Fruit fly (Drosophila melanogaster) whole organism, pupa: ENCODE measurements around the gene Myo10A.

ENCODE experiments used
- CG10348 ChIP-seq: fragments of 200-800 bp; sonication (Bioruptor generic); IDR thresholded peaks from 2 replicates; pipeline ENCODE4 v1.3.6; 2022; ENCODE audit warnings: missing biosample characterization, missing genetic modification characterization
- CG12605 ChIP-seq: fragments of 200-800 bp; sonication (Bioruptor generic); IDR thresholded peaks from 2 replicates; pipeline ENCODE4 v1.3.6; 2022; ENCODE audit warnings: missing biosample characterization, missing genetic modification characterization
- CG13204 ChIP-seq: fragments of 200-800 bp; sonication (Bioruptor generic); optimal IDR thresholded peaks from 2 replicates; lab custom pipeline; 2018; ENCODE audit warnings: missing biosample characterization, mild to moderate bottlenecking, missing genetic modification characterization, moderate library complexity
- CG14655 ChIP-seq: fragments of 200-800 bp; sonication (Bioruptor generic); optimal IDR thresholded peaks from 3 replicates; lab custom pipeline; 2017; ENCODE audit warnings: mild to moderate bottlenecking, missing biosample characterization, missing genetic modification reagents, missing genetic modification characterization
- CG15710 ChIP-seq: fragments of 200-800 bp; sonication (Bioruptor generic); optimal IDR thresholded peaks from 2 replicates; lab custom pipeline; 2018; ENCODE audit warnings: missing biosample characterization, mild to moderate bottlenecking, missing genetic modification characterization, moderate library complexity
- CG17806 ChIP-seq: fragments of 200-800 bp; sonication (Bioruptor generic); optimal IDR thresholded peaks from 2 replicates; lab custom pipeline; 2018; ENCODE audit warnings: missing biosample characterization, mild to moderate bottlenecking, missing genetic modification characterization, moderate library complexity
- CG32121 ChIP-seq: fragments of 200-800 bp; sonication (Bioruptor generic); IDR thresholded peaks from 2 replicates; pipeline ENCODE4 v1.3.6; 2022; ENCODE audit warnings: missing biosample characterization, missing genetic modification characterization
- CG34367 ChIP-seq: fragments of 200-800 bp; sonication (Bioruptor generic); optimal IDR thresholded peaks from 2 replicates; lab custom pipeline; 2018; ENCODE audit warnings: missing biosample characterization, mild to moderate bottlenecking, missing genetic modification characterization
- CG4496 ChIP-seq: fragments of 200-800 bp; sonication (Bioruptor generic); IDR thresholded peaks from 3 replicates; pipeline ENCODE4 v1.3.6; 2022; ENCODE audit warnings: missing biosample characterization, missing genetic modification characterization
- CG8159 ChIP-seq: fragments of 200-800 bp; sonication (Bioruptor generic); optimal IDR thresholded peaks from 3 replicates; lab custom pipeline; 2018; ENCODE audit warnings: missing biosample characterization, mild to moderate bottlenecking, missing genetic modification characterization, moderate library complexity
- CG8301 ChIP-seq: fragments of 200-800 bp; sonication (Bioruptor generic); optimal IDR thresholded peaks from 2 replicates; lab custom pipeline; 2018; ENCODE audit warnings: missing biosample characterization, mild to moderate bottlenecking, missing genetic modification characterization
- CG9948 ChIP-seq: fragments of 200-800 bp; sonication (Bioruptor generic); optimal IDR thresholded peaks from 2 replicates; lab custom pipeline; 2018; ENCODE audit warnings: missing biosample characterization, mild to moderate bottlenecking, missing genetic modification characterization, moderate library complexity
- D1 ChIP-seq: fragments of 200-800 bp; sonication (Bioruptor generic); optimal IDR thresholded peaks from 2 replicates; lab custom pipeline; 2018; ENCODE audit warnings: missing biosample characterization, mild to moderate bottlenecking, missing genetic modification characterization, moderate library complexity
- EcR ChIP-seq: fragments of 200-800 bp; sonication (Bioruptor generic); optimal IDR thresholded peaks from 3 replicates; lab custom pipeline; 2019; ENCODE audit warnings: missing biosample characterization, missing genetic modification characterization, mild to moderate bottlenecking, moderate library complexity, missing genetic modification reagents
- Ets98B ChIP-seq: fragments of 200-800 bp; sonication (Bioruptor generic); IDR thresholded peaks from 2 replicates; pipeline ENCODE4 v1.3.6; 2022; ENCODE audit warnings: missing biosample characterization, missing genetic modification characterization
- Pif1A ChIP-seq: fragments of 200-800 bp; sonication (Bioruptor generic); optimal IDR thresholded peaks from 3 replicates; lab custom pipeline; 2016; ENCODE audit warnings: missing biosample characterization, missing genetic modification characterization
- Pif1B ChIP-seq: fragments of 200-800 bp; sonication (Bioruptor generic); optimal IDR thresholded peaks from 3 replicates; lab custom pipeline; 2016; ENCODE audit warnings: missing biosample characterization, missing genetic modification characterization
- Snoo ChIP-seq: fragments of 200-800 bp; sonication (Bioruptor generic); optimal IDR thresholded peaks from 3 replicates; lab custom pipeline; 2017; ENCODE audit warnings: missing biosample characterization, mild to moderate bottlenecking, missing genetic modification characterization, inconsistent platforms
- fd96Ca ChIP-seq: fragments of 200-800 bp; sonication (Bioruptor generic); IDR thresholded peaks from 3 replicates; pipeline ENCODE4 v1.3.6; 2022; ENCODE audit warnings: missing biosample characterization, missing genetic modification characterization
- gl ChIP-seq: fragments of 200-800 bp; sonication (Bioruptor generic); optimal IDR thresholded peaks from 2 replicates; lab custom pipeline; 2018; ENCODE audit warnings: missing biosample characterization, mild to moderate bottlenecking, missing genetic modification characterization
- rn ChIP-seq: fragments of 200-800 bp; sonication (Bioruptor generic); IDR thresholded peaks from 2 replicates; pipeline ENCODE4 v1.3.6; 2022; ENCODE audit warnings: missing biosample characterization, missing genetic modification characterization

Gene Myo10A

dm6 chrX:10930553-10931092, at the start of gene Myo10A:
Gene Myo10A, plus strand, starts transcription at chrX:10930840.
- TF ChIP-seq CG10348 (GFP tag; lab: Robert Waterston, UW) (no peak), CG4496 (GFP tag; lab: Robert Waterston, UW) (0 out of 3 replicates have a peak, but pooled peaks have one; percentile 16)

- no peak for TF ChIP-seq rn (GFP tag; lab: Robert Waterston, UW)
- 0 out of 3 replicates have a peak, but pooled peaks have one; percentile 11 for TF ChIP-seq CG4496 (GFP tag; lab: Robert Waterston, UW)
- no peak for TF ChIP-seq fd96Ca (GFP tag; lab: Robert Waterston, UW)
- peak; percentile 6 for TF ChIP-seq CG8159 (tag; lab: Kevin White, UChicago)
- TF ChIP-seq, all 21 proteins: peak for 2
Observed at dm6 chrX:10882786-10883185, 47.9 kb upstream of the Myo10A start.

dm6 chrX:10883740-10884139, 46.9 kb upstream of the Myo10A start:
- TF ChIP-seq CG9948 (tag; lab: Kevin White, UChicago), result no peak
- no peak for TF ChIP-seq gl
- no peak for TF ChIP-seq CG32121

DNA sequence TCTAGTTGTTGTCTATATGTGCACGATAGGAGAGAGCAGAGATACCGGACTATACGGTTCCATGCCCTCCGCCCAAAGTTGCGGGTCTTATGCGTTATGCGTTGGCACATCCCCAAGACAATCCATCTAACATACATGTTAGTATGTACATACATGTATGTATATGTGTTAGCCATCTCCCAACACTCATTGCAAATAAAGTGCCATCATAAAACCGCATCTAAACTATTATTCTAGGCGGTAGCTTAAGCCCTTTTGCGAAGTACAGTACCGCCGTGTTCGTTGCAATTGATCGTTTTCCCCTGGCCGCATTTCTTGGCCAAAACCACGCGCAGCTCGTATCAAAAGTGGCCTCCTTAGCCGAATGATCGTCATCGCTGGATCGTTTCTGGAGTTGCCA, 44.2 kb upstream of the Myo10A start:
- no peak for TF ChIP-seq rn (GFP tag; lab: Robert Waterston, UW)
- no peak for TF ChIP-seq Pif1B (GFP tag; lab: Kevin White, UChicago)
- no peak for TF ChIP-seq Ets98B (GFP tag; lab: Robert Waterston, UW)
- no peak for TF ChIP-seq CG15710 (tag; lab: Kevin White, UChicago)
- TF ChIP-seq gl, result no peak
- TF ChIP-seq D1 (tag; lab: Kevin White, UChicago), result no peak
- no peak for TF ChIP-seq CG8159 (tag; lab: Kevin White, UChicago)
- no peak for TF ChIP-seq EcR (GFP tag; lab: Kevin White, UChicago)
- TF ChIP-seq CG8301 (tag; lab: Kevin White, UChicago), result no peak
- TF ChIP-seq CG17806 (tag; lab: Kevin White, UChicago), result no peak
- no peak for TF ChIP-seq Snoo (tag; lab: Kevin White, UChicago)
- TF ChIP-seq CG13204, result no peak
- TF ChIP-seq CG12605 (GFP tag; lab: Robert Waterston, UW), result no peak
- TF ChIP-seq fd96Ca (GFP tag; lab: Robert Waterston, UW), result no peak
- no peak for TF ChIP-seq CG9948 (tag; lab: Kevin White, UChicago)

dm6 chrX:10887643-10888042, 43.0 kb upstream of the Myo10A start:
- no peak for TF ChIP-seq CG34367
- TF ChIP-seq CG9948 (tag; lab: Kevin White, UChicago), result no peak
- TF ChIP-seq CG10348 (GFP tag; lab: Robert Waterston, UW), result no peak
- TF ChIP-seq Snoo (tag; lab: Kevin White, UChicago), result no peak

DNA sequence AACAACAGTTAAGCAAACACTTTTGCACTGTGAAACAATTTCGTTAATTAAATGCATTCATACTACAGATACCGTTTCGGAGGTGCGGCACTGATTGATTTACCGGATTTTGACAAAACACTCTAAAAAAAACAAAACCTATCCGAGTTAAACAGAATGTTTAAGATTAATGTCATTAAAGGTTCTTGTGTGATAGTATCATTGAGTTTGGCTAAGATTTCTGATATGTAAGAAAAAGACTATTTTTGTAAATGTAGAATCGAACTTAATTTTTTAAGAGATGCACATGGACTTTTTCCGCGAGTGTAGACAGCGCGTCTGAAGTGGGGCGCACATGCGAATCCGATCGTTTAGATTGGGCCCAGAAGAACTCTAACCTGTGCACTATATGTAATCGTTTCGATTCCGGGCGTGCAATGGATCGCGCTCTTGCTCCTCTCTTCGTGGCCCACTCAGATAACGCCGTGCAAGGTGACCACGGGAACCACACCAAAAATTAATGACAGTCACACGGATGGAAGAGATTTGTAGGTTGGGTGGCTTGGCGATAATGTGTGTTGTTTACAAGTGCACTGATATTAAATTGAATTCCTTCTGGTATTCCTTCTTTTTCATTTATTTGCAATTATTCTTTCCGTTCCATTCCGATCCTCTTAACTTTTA, 40.6 kb upstream of the Myo10A start:
- TF ChIP-seq D1 (tag; lab: Kevin White, UChicago) (no peak), Ets98B (GFP tag; lab: Robert Waterston, UW) (no peak), Pif1B (GFP tag; lab: Kevin White, UChicago) (no peak), Pif1A (GFP tag; lab: Kevin White, UChicago) (no peak)
- TF ChIP-seq, all 21 proteins: peak for 0

- TF ChIP-seq D1 (tag; lab: Kevin White, UChicago) (no peak), fd96Ca (GFP tag; lab: Robert Waterston, UW) (no peak), CG34367 (no peak), CG15710 (tag; lab: Kevin White, UChicago) (no peak)
Observed at dm6 chrX:10891150-10891549, 39.5 kb upstream of the Myo10A start, which contains the start of gene Ork1. Gene Ork1, minus strand, starts transcription at chrX:10891250.

- TF ChIP-seq Pif1B (GFP tag; lab: Kevin White, UChicago) (no peak), CG14655 (peak; percentile 17), rn (GFP tag; lab: Robert Waterston, UW) (no peak), CG32121 (no peak), Snoo (tag; lab: Kevin White, UChicago) (no peak), EcR (GFP tag; lab: Kevin White, UChicago) (no peak), CG9948 (tag; lab: Kevin White, UChicago) (no peak), CG15710 (tag; lab: Kevin White, UChicago) (no peak), CG4496 (GFP tag; lab: Robert Waterston, UW) (no peak), CG13204 (no peak), Ets98B (GFP tag; lab: Robert Waterston, UW) (no peak), D1 (tag; lab: Kevin White, UChicago) (no peak), CG8159 (tag; lab: Kevin White, UChicago) (peak; percentile 29), Pif1A (GFP tag; lab: Kevin White, UChicago) (no peak), CG8301 (tag; lab: Kevin White, UChicago) (no peak), CG34367 (no peak)
Observed at dm6 chrX:10893208-10893607, 37.4 kb upstream of the Myo10A start.
